Worm (Caenorhabditis elegans): ENCODE data around the gene str-18.

ce11 chrV:15718562-15718961, 23.2 kb downstream of the str-18 start, which contains the start of gene Y6E2A.5:
- TF ChIP-seq tbx-37 (GFP tag; conservative IDR thresholded peaks at IDR 0.05) (no peak), flt-1 (GFP tag; IDR thresholded peaks at IDR 0.05) (no peak), hmbx-1 (tag; optimal IDR thresholded peaks at IDR 0.05) (no peak)
